Worm (Caenorhabditis elegans): ENCODE data around the gene math-3.
"Not testable (repeated sequence)": the region's sequence is repeated elsewhere in the genome, so short reads cannot be mapped to it uniquely, and the experiment has no call there.

Gene math-3

ce11 chrII:1806358-1806757 is 34.5 kb downstream of the math-3 start, which contains the start of gene C08F1.12:
TSS of gene C08F1.12 (minus strand) at chrII:1806458.
- TF ChIP-seq him-1 (tag; optimal IDR thresholded peaks at IDR 0.05) (no peak), W03F9.2 (tag; optimal IDR thresholded peaks at IDR 0.05) (no peak), dao-5 (tag; optimal IDR thresholded peaks at IDR 0.05) (no peak)

ce11 chrII:1808217-1808616 is 36.3 kb downstream of the math-3 start, which contains the start of gene C08F1.8:
TSS of gene C08F1.8 (minus strand) at chrII:1808317.
- TF ChIP-seq him-1 (tag; optimal IDR thresholded peaks at IDR 0.05), result no peak
- no peak for TF ChIP-seq W03F9.2 (tag; optimal IDR thresholded peaks at IDR 0.05)
- no peak for TF ChIP-seq dao-5 (tag; optimal IDR thresholded peaks at IDR 0.05)

- no peak for TF ChIP-seq him-1 (tag; optimal IDR thresholded peaks at IDR 0.05)
- TF ChIP-seq dao-5 (tag; optimal IDR thresholded peaks at IDR 0.05), result no peak
- no peak for TF ChIP-seq W03F9.2 (tag; optimal IDR thresholded peaks at IDR 0.05)
Observed at ce11 chrII:1816053-1816452, 44.2 kb downstream of the math-3 start.

- TF ChIP-seq W03F9.2 (tag; optimal IDR thresholded peaks at IDR 0.05) (no peak), him-1 (tag; optimal IDR thresholded peaks at IDR 0.05) (no peak)
Observed at ce11 chrII:1818300-1818699, 46.4 kb downstream of the math-3 start, which contains the start of gene fbxb-10. TSS of gene fbxb-10 (minus strand) at chrII:1818400.

- no peak for TF ChIP-seq dao-5 (tag; optimal IDR thresholded peaks at IDR 0.05)
- peak; percentile 44 for TF ChIP-seq W03F9.2 (tag; optimal IDR thresholded peaks at IDR 0.05)
Observed at ce11 chrII:1819944-1820570, 48.2 kb downstream of the math-3 start, which contains the start of gene fbxc-19. TSS of gene fbxc-19 (plus strand) at chrII:1820479.

- TF ChIP-seq him-1 (tag; optimal IDR thresholded peaks at IDR 0.05) (no peak), dao-5 (tag; optimal IDR thresholded peaks at IDR 0.05) (no peak), W03F9.2 (tag; optimal IDR thresholded peaks at IDR 0.05) (no peak)
Observed at ce11 chrII:1820774-1821173, 48.9 kb downstream of the math-3 start, which contains the start of gene fbxa-3. TSS of gene fbxa-3 (minus strand) at chrII:1820874.

ce11 chrII:1824329-1824728 is 52.4 kb downstream of the math-3 start, which contains the start of gene math-41:
TSS of gene math-41 (plus strand) at chrII:1824629.
- not testable (repeated sequence) for TF ChIP-seq him-1, W03F9.2, dao-5 (tag; optimal IDR thresholded peaks at IDR 0.05)
